Worm (Caenorhabditis elegans): ENCODE results near the gene nhr-271.

- TF ChIP-seq ahr-1 (tag; optimal IDR thresholded peaks at IDR 0.05), result no peak
- TF ChIP-seq unc-55 (GFP tag; optimal IDR thresholded peaks at IDR 0.05), result no peak
- TF ChIP-seq unc-86 (tag; optimal IDR thresholded peaks at IDR 0.05), result no peak
Observed at ce11 chrV:16598437-16598836, 18.1 kb upstream of the nhr-271 start.
